Worm (Caenorhabditis elegans): Measurements from ENCODE around the gene ugt-66.

ugt-66 gene

DNA sequence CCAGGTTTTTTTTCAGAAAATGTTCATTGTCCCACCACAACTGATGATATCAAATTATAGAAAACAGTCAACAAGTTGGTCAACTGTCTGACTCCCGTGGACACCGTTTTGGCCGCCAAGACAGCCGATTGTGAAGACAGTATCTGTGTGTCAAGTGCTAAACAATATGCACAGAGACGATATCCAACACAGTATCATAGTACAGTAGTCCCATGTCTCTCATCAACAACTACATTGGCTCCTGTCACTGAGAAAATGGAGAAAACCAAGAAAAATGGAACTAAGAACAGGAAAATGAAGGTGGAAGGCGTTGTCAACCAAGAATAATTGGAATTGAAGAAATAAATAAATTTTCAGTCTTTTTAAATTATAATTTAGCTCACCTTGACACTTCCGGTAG, 45.7 kb downstream of the ugt-66 start:
- TF ChIP-seq nhr-43 (tag; optimal IDR thresholded peaks at IDR 0.05; ENCODE audit: poor library complexity, severe bottlenecking) (peak; percentile 52), mdl-1 (tag; optimal IDR thresholded peaks at IDR 0.05) (no peak)

DNA sequence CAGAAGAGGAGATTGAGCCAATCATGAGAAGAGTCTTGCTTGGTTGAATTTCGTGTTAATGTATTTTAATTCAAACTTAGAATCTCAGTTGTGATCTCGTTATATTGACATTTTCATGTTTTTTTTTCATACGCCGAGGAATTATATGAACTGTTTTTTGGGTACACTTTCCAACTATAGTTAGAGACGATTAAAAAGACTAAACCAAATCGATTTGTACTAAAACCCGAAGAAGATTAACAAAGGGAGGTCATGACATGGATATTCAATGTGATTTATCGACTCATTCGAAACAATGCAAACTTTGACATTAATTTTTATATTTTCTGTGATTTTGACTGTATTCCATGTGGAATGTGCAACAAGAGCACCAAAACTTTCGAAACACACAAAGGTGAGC, 46.5 kb downstream of the ugt-66 start, which contains the start of gene Y42G9A.2:
Gene Y42G9A.2, plus strand, starts transcription at position 284 of the 400 bp plus-strand sequence.
- TF ChIP-seq jun-1 (tag; optimal IDR thresholded peaks at IDR 0.05) (peak; percentile 31), nhr-43 (tag; optimal IDR thresholded peaks at IDR 0.05; ENCODE audit: poor library complexity, severe bottlenecking) (peak; percentile 52), ztf-11 (tag; optimal IDR thresholded peaks at IDR 0.05) (no peak), nhr-67 (tag; optimal IDR thresholded peaks at IDR 0.05) (no peak)

DNA sequence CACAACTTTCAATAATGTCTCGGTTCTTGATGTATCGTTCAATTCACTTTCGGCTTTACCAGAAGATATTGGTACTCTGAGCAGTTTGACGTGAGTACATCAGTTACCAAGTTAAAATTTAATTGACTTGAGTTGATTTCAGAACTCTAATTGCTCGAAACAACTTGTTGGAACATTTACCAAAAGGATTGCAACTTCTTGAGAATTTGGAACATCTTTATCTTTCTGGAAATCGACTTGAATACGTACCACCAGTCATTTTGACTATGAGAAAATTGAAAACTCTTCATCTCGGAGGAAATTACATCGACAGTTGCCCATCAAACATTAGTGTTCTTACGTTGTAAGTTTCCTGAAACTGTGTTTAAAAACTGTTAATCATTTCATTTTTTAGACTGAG, 47.6 kb downstream of the ugt-66 start:
- TF ChIP-seq lsy-12 (tag; optimal IDR thresholded peaks at IDR 0.05): no peak
- TF ChIP-seq ceh-9 (tag; optimal IDR thresholded peaks at IDR 0.05): no peak
- no peak for TF ChIP-seq egl-5 (tag; optimal IDR thresholded peaks at IDR 0.05)
- TF ChIP-seq nhr-76 (tag; optimal IDR thresholded peaks at IDR 0.05): no peak
- no peak for TF ChIP-seq snpc-4 (tag; optimal IDR thresholded peaks at IDR 0.05)
- TF ChIP-seq fos-1 (tag; optimal IDR thresholded peaks at IDR 0.05): no peak
- TF ChIP-seq nhr-11 (tag; optimal IDR thresholded peaks at IDR 0.05): no peak
- TF ChIP-seq nhr-25 (tag; optimal IDR thresholded peaks at IDR 0.05): no peak
- TF ChIP-seq nfya-1 (tag; optimal IDR thresholded peaks at IDR 0.05; ENCODE audit: insufficient read depth): no peak
- TF ChIP-seq mml-1 (tag; optimal IDR thresholded peaks at IDR 0.05): no peak

DNA sequence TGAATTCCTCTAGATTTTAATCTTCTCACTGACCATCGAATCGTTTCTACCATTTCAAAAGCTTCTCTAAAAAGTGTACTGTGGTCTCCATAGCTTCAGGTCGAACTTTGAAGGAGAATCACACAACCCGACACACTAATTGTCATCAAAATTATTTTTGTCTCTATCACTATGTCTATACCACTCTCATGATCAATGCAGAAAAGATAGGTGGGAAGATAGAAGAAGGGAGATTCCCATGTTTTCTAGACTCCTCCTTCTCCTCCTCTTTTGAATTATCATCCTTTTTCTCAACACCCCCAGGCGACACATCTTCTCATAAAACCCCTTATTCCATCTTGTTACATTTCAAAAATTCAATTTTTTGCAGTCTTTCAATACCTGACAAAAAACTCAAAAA, 48.5 kb downstream of the ugt-66 start, which contains the start of gene Y42G9A.3:
Gene Y42G9A.3, plus strand, starts transcription at position 363 of the 400 bp plus-strand sequence.
- no peak for TF ChIP-seq R02D3.7 (tag; optimal IDR thresholded peaks at IDR 0.05)
- TF ChIP-seq elt-2 (tag; optimal IDR thresholded peaks at IDR 0.05): peak; percentile 17
- TF ChIP-seq skn-1 (tag; optimal IDR thresholded peaks at IDR 0.05): peak; percentile 89
- TF ChIP-seq fos-1 (tag; optimal IDR thresholded peaks at IDR 0.05): no peak
- no peak for TF ChIP-seq nhr-76 (tag; optimal IDR thresholded peaks at IDR 0.05)
- no peak for TF ChIP-seq nhr-237 (tag; optimal IDR thresholded peaks at IDR 0.05)
- TF ChIP-seq lin-39 (tag; optimal IDR thresholded peaks at IDR 0.05): no peak
- TF ChIP-seq mdl-1 (tag; optimal IDR thresholded peaks at IDR 0.05): no peak
- peak; percentile 10 for TF ChIP-seq nhr-23 (tag; optimal IDR thresholded peaks at IDR 0.05)
- no peak for TF ChIP-seq ztf-11 (tag; optimal IDR thresholded peaks at IDR 0.05)
- no peak for TF ChIP-seq nhr-12 (tag; optimal IDR thresholded peaks at IDR 0.05)
- no peak for TF ChIP-seq hmg-11 (tag; optimal IDR thresholded peaks at IDR 0.05)
- no peak for TF ChIP-seq sea-2 (GFP tag; optimal IDR thresholded peaks at IDR 0.05)
- no peak for TF ChIP-seq elt-1 (tag; optimal IDR thresholded peaks at IDR 0.05)
- no peak for TF ChIP-seq ceh-82 (tag; optimal IDR thresholded peaks at IDR 0.05)
- no peak for TF ChIP-seq ceh-16 (tag; optimal IDR thresholded peaks at IDR 0.05)
- no peak for TF ChIP-seq elt-3 (tag; optimal IDR thresholded peaks at IDR 0.05)
- no peak for TF ChIP-seq tbx-2 (tag; optimal IDR thresholded peaks at IDR 0.05)
- no peak for TF ChIP-seq eor-1 (tag; optimal IDR thresholded peaks at IDR 0.05)
- no peak for TF ChIP-seq ceh-28 (tag; optimal IDR thresholded peaks at IDR 0.05)
- peak; percentile 3 for TF ChIP-seq jun-1 (tag; optimal IDR thresholded peaks at IDR 0.05)
- no peak for TF ChIP-seq ztf-4 (tag; optimal IDR thresholded peaks at IDR 0.05)
- TF ChIP-seq nhr-25 (tag; optimal IDR thresholded peaks at IDR 0.05): no peak
- no peak for TF ChIP-seq snpc-4 (tag; optimal IDR thresholded peaks at IDR 0.05)
- no peak for TF ChIP-seq pha-4 (tag; optimal IDR thresholded peaks at IDR 0.05)

DNA sequence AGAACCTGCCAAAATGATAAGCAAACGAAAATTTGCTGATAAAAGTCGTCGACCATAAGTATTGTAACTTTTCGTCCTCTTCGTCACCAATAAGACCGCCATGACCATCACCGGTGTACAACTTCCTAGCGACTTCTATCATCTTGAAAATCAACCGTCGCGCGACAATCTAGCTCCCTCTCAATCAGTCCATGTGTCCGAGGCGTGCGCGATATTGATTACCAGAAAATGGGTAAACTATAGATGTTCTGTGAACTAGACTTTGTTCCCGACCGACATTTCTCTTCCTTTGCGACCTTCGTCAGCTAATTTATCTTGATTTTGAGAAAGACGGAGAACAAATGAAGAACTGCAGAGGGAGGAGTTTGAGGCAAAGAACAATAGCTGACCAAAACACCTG, 49.1 kb downstream of the ugt-66 start:
- TF ChIP-seq elt-2 (tag; optimal IDR thresholded peaks at IDR 0.05) (peak; percentile 42), lin-15B (tag; optimal IDR thresholded peaks at IDR 0.05) (no peak), nhr-25 (tag; optimal IDR thresholded peaks at IDR 0.05) (peak; percentile 49), nhr-43 (tag; optimal IDR thresholded peaks at IDR 0.05; ENCODE audit: poor library complexity, severe bottlenecking) (peak; percentile 72), zag-1 (tag; optimal IDR thresholded peaks at IDR 0.05) (no peak), ama-1 (optimal IDR thresholded peaks at IDR 0.05) (peak; percentile 6), nhr-12 (tag; optimal IDR thresholded peaks at IDR 0.05) (no peak), ceh-9 (tag; optimal IDR thresholded peaks at IDR 0.05) (no peak), R02D3.7 (tag; optimal IDR thresholded peaks at IDR 0.05) (no peak), nhr-76 (tag; optimal IDR thresholded peaks at IDR 0.05) (no peak), nhr-23 (tag; optimal IDR thresholded peaks at IDR 0.05) (peak; percentile 82), elt-3 (tag; optimal IDR thresholded peaks at IDR 0.05) (peak in 1 of 3 experiments; percentile 30), jun-1 (tag; optimal IDR thresholded peaks at IDR 0.05) (peak; percentile 24)
